Fruit fly (Drosophila melanogaster): Measurements from ENCODE around the gene CG33639.

The CG33639 gene

DNA sequence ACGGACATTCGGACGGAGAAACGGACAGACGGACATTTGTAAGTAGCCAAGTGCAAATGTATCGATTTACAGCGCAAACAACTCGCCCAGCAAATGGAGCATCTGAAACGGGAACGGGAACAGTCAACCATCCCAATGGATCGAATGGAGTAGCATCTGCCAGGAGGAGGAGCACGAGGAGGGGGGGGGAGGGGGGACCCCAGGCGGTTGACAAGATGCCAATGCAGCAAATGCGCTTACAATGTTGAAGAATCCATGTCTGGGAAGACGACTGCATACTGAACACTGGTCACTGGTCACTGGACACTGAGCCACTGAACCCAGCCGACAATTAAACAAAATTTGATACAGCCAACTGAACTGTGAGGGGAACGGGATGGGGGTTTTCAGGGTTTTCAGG lies 26.0 kb upstream of the CG33639 start:
- no peak for TF ChIP-seq ttk (optimal IDR thresholded peaks at IDR 0.05)
- TF ChIP-seq h (optimal IDR thresholded peaks at IDR 0.05): no peak
- no peak for TF ChIP-seq Myc (optimal IDR thresholded peaks at IDR 0.05)
- no peak for TF ChIP-seq psq (optimal IDR thresholded peaks at IDR 0.05)
- no peak for TF ChIP-seq insv (optimal IDR thresholded peaks at IDR 0.05)
- no peak for TF ChIP-seq Sin3A (optimal IDR thresholded peaks at IDR 0.05)

DNA sequence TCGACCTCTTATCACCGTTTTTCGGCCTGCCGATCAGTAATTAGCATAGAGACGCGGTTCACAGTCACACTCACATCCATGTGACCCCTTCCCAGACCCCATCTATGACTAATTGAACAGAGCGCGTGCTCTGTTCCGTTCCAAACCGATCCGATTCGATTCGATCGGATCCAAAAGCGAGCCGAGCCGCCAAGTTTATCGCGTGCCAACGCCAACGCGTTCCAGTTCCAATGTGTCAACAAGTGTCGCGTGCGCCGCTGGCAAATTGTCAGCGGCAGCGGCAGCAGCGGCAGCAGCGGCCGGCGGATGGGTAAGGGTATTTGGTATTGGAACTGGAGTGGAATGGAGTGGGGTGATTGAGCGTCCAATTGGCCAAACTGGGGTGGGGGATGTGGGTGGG lies 22.4 kb upstream of the CG33639 start:
- TF ChIP-seq ttk (optimal IDR thresholded peaks at IDR 0.05): no peak
- TF ChIP-seq insv (optimal IDR thresholded peaks at IDR 0.05): no peak
- no peak for TF ChIP-seq Sin3A (optimal IDR thresholded peaks at IDR 0.05)
- TF ChIP-seq h (optimal IDR thresholded peaks at IDR 0.05): no peak
- no peak for TF ChIP-seq Myc (optimal IDR thresholded peaks at IDR 0.05)
- TF ChIP-seq psq (optimal IDR thresholded peaks at IDR 0.05): no peak

DNA sequence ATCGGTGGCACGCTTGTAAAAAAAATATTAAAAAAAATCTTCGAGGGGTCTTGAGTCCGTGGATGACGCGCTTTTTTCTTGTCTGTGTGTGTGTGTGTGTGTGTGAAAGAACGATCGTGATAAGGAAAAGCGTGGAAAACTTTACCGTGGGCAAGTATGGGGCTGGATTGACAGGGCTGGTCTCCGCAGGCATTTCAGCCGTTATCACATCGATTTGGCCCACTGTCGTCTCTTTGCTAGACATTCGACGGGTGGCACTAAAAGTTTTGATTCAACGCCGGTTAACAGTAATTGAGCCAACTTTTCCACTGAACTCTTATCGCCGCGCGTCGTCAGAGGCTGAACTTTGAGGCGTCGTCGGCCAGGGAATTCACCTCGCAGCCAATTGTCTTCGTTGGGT lies 21.0 kb upstream of the CG33639 start:
- TF ChIP-seq ttk (optimal IDR thresholded peaks at IDR 0.05) (no peak), Sin3A (optimal IDR thresholded peaks at IDR 0.05) (no peak), insv (optimal IDR thresholded peaks at IDR 0.05) (no peak), h (optimal IDR thresholded peaks at IDR 0.05) (no peak), Myc (optimal IDR thresholded peaks at IDR 0.05) (no peak), psq (optimal IDR thresholded peaks at IDR 0.05) (no peak)

DNA sequence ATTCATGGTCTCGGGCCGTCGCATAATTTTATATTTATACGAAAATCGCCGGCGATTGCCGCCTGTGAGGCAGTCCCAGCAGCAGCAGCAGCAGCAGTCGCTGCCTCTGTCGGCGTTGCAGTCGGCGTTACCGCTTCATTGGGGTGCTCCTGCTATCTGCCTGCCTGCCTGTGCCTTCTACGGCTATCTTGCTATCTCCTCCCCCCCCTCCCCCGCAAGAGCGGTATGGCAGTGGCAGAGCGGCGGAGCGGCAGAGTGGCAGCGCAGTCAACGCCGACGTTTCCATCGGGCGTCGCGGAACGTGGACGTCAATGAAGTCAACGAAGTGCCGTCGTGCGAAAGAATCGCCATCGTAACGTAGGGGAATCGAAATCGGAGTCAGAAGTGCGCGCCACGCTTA lies 19.3 kb upstream of the CG33639 start:
- TF ChIP-seq Myc (optimal IDR thresholded peaks at IDR 0.05) (no peak), ttk (optimal IDR thresholded peaks at IDR 0.05) (no peak), insv (optimal IDR thresholded peaks at IDR 0.05) (no peak), psq (optimal IDR thresholded peaks at IDR 0.05) (no peak), h (optimal IDR thresholded peaks at IDR 0.05) (no peak), Sin3A (optimal IDR thresholded peaks at IDR 0.05) (no peak)

DNA sequence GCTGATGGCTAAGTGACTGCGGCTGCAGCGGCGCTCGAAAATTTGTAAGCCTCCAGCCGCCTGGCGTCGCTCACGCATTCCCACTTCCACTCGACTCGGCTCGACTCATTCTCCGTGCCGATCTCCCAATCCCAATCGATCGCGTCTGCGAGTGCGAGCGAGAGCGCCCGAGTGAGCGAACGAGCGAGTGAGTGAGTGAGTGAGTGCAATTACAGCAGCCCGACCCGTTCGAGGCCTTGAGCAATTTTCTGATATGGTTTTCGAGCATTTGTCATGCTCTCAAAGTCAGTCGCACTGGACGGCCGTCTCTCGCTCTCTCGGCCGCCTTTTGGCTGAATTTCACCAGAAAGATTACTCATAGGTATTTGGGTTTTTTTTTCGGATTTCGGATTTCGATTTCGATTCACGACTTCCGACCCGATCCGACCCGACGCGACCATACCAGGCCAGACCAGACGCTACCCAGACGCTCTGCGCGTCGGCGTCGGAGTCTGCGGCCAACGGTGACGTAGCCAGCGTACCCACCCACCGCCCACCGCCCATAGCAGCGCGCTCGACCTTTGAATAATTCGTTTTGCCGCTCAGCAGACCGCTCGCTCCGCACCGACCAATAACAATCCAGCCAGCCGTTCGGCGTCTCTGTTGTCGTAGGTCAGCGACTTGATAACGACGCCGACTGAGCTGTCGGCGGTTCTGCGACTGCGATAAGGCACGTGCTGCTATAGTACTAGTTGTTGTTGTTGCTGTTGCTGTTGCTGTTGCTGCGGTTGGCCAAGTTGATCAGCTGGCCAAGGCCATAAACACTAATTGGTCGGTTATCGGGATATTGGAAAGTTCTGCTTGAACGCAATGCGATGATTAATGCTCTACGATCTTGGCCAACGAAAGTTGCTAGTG lies 17.7 kb upstream of the CG33639 start:
- TF ChIP-seq insv (optimal IDR thresholded peaks at IDR 0.05) (no peak), Sin3A (optimal IDR thresholded peaks at IDR 0.05) (no peak), ttk (optimal IDR thresholded peaks at IDR 0.05) (no peak), Myc (optimal IDR thresholded peaks at IDR 0.05) (no peak), h (optimal IDR thresholded peaks at IDR 0.05) (no peak), psq (optimal IDR thresholded peaks at IDR 0.05) (no peak)

DNA sequence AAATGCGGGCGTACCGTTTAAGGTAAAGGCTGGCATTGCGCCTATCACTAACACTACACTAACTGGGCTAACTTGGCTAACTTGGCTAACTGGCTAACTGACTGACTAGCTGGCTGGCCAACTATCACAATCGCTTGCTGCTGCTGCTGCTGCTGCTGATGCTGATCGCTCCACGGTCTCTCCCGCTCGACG lies 17.2 kb upstream of the CG33639 start, which contains the start of gene upd2:
upd2 (minus strand) TSS at position 101 of the 192 bp plus-strand sequence.
- TF ChIP-seq h (optimal IDR thresholded peaks at IDR 0.05) (no peak), psq (optimal IDR thresholded peaks at IDR 0.05) (no peak), Myc (optimal IDR thresholded peaks at IDR 0.05) (no peak), insv (optimal IDR thresholded peaks at IDR 0.05) (no peak)

DNA sequence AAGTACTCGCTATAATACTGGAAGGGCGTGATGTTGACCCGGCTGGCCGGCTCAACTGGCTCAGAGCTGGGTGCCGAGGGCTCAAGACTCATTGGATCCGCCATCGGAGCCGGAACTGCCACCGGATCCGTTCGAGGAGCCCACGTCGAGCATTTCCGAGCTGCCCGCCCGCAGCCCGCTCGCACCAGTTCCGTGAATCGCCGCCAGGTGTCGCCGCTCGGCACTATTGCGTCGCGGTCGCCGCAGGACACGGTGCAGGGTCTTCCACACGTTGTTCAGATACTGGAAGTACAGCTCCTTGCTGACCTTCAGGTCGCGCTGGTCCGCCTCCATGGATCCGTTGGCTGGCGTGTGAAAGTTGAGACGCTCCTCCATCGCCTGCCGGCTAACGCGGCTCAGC lies 15.4 kb upstream of the CG33639 start:
- TF ChIP-seq insv (optimal IDR thresholded peaks at IDR 0.05): no peak
- TF ChIP-seq ttk (optimal IDR thresholded peaks at IDR 0.05): no peak
- TF ChIP-seq h (optimal IDR thresholded peaks at IDR 0.05): no peak
- no peak for TF ChIP-seq Myc (optimal IDR thresholded peaks at IDR 0.05)
- no peak for TF ChIP-seq psq (optimal IDR thresholded peaks at IDR 0.05)
- no peak for TF ChIP-seq Sin3A (optimal IDR thresholded peaks at IDR 0.05)

DNA sequence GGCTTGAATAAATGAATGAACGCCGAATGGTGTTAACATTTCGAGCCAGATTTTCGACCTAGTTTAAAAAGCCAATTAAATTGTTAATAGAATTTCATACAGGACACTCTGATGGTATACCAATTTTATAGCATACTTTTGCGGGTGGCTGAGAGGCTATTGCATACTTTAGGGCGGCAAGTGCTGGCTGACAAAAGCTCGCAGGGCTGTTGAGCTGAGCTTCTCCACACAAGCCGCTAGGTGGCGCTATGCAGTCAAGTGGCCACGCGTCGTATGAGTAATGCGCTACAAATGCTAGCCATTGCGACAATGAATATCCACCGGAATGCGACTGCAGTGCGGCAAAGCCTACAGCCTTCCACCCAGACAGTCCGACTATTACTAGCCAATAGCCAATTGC lies 13.4 kb upstream of the CG33639 start:
- TF ChIP-seq psq (optimal IDR thresholded peaks at IDR 0.05): no peak
- TF ChIP-seq Sin3A (optimal IDR thresholded peaks at IDR 0.05): no peak
- TF ChIP-seq insv (optimal IDR thresholded peaks at IDR 0.05): no peak
- no peak for TF ChIP-seq Myc (optimal IDR thresholded peaks at IDR 0.05)
- no peak for TF ChIP-seq ttk (optimal IDR thresholded peaks at IDR 0.05)

DNA sequence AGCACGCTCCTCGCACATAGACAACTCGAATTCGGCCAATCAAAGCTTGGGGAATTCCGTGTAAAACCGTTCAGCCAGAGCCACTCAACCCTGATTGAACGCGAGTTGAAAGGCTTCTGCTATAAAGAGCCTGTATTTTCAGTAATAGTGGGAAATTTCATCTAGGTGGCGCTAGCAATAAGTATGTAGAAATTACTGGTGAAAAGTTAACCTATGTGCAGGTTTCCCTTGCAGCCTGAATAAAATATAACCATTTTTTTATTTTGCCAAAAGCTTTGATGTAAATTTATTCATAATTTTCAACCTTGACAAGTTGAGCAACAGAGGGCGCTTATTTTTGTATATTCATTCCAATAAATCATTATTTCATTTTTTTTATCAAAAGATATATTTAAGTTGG lies 12.6 kb upstream of the CG33639 start:
- TF ChIP-seq h (optimal IDR thresholded peaks at IDR 0.05): no peak

DNA sequence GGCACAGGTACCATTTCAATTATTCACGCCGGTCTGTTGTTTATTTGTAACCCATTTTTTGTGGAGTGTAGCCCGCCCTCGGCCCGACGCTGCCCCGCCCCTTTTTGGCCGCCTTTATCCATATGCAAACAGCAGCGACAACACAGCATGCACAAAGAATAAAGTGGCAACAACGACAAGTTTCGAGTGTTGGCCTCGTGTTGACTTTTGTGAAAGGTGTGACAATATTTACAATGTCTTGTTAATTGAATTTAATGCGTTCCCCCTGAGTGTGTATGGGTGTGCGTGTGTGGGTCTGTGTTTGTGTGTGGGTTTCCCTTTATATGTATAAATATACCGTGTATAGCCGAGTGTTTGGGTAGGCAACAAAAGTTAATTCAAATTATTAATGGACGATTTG lies 12.0 kb upstream of the CG33639 start:
- no peak for TF ChIP-seq h (optimal IDR thresholded peaks at IDR 0.05)
- TF ChIP-seq ttk (optimal IDR thresholded peaks at IDR 0.05): no peak
- TF ChIP-seq psq (optimal IDR thresholded peaks at IDR 0.05): no peak
- no peak for TF ChIP-seq Sin3A (optimal IDR thresholded peaks at IDR 0.05)
- no peak for TF ChIP-seq Myc (optimal IDR thresholded peaks at IDR 0.05)
- TF ChIP-seq insv (optimal IDR thresholded peaks at IDR 0.05): no peak

DNA sequence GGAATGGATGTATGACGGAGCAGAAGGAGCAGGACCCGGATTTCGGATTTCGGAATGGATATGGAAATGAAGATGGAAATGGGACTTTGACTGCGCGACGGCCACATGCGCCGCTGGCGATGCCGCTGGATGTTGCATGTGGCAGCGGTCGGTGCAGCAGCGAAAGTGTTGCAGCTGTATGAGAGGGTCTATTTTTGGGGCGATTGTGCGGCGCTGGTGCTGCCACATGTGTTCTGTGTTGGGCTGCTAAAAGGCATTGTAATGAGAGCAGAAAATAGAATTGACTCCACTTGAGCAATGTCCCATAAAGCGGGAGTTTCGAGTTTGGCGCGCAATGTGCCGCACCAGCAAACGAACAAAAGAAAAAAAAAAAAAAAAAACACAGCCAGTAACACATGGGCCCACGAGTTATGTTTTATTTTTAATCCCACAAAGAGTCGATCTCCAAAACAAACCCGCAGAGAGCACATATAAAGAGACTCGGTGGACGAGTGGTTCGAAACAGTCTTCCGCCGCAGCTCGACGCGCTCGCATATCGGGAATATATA lies 16.9 kb downstream of the CG33639 start, which contains the start of gene Him:
Him (plus strand) TSS at position 498 of the 548 bp plus-strand sequence.
- TF ChIP-seq ttk (optimal IDR thresholded peaks at IDR 0.05) (no peak), Myc (optimal IDR thresholded peaks at IDR 0.05) (no peak), insv (optimal IDR thresholded peaks at IDR 0.05) (no peak), psq (optimal IDR thresholded peaks at IDR 0.05) (no peak)

DNA sequence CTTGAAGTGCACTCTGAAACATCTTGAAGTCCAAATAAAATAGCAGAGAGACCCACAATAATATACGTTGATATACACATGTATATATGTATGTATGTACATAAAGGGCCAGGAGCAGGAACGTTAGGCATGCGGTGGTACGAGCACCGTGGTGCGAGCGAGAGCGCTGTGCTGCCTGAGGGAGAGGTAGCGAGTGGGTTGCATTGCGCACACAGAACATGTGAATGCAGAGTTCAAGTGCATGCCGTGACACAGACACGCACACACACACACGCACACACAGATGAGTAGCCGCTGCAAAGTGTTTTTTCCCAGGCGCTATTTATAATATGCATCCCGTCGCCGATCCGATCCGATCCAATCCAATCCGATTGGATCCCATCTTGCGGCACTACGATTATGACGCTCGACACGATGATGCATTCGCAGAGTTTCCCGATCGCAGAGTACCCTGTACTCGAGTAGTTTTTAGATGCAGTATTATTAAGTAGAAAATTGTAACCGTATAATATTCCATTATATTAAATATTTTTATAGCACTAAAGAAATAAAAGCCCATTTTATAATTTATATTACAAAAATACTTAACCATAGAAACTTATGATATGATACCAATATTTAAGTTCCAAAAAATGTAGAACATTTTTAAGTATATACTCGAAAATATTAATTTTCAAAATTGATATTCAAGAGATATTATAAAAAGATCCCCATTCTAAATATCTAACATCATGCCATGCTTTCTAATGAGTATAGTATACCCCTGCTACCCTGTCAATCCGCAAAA lies 17.6 kb downstream of the CG33639 start:
- TF ChIP-seq Myc (optimal IDR thresholded peaks at IDR 0.05) (no peak), h (optimal IDR thresholded peaks at IDR 0.05) (no peak), Sin3A (optimal IDR thresholded peaks at IDR 0.05) (no peak), psq (optimal IDR thresholded peaks at IDR 0.05) (no peak), insv (optimal IDR thresholded peaks at IDR 0.05) (no peak), ttk (optimal IDR thresholded peaks at IDR 0.05) (no peak)
